Fruit fly (Drosophila melanogaster) whole organism, embryonic: Measurements from ENCODE around the gene Coa8.

ENCODE experiments used
- ATbp ChIP-seq: fragments of 200-800 bp; sonication (Bioruptor generic); optimal IDR thresholded peaks from 2 replicates; lab custom pipeline; 2017; ENCODE audit warnings: missing biosample characterization, mild to moderate bottlenecking, missing genetic modification characterization, missing genetic modification reagents
- Abd-B ChIP-seq: fragments of 200-800 bp; sonication (Bioruptor generic); optimal IDR thresholded peaks from 2 replicates; lab custom pipeline; 2018; ENCODE audit warnings: missing biosample characterization, mild to moderate bottlenecking, missing genetic modification characterization, moderate library complexity
- Antp ChIP-seq: fragments of 200-800 bp; sonication (Bioruptor generic); optimal IDR thresholded peaks from 3 replicates; lab custom pipeline; 2016; ENCODE audit warnings: missing biosample characterization, missing genetic modification characterization
- B-H2 ChIP-seq: fragments of 200-800 bp; sonication (Bioruptor generic); optimal IDR thresholded peaks from 2 replicates; lab custom pipeline; 2018; ENCODE audit warnings: missing biosample characterization, mild to moderate bottlenecking, missing genetic modification characterization
- BEAF-32 ChIP-seq: fragments of 200-800 bp; sonication (Bioruptor generic); optimal IDR thresholded peaks from 3 replicates; lab custom pipeline; 2017; ENCODE audit warnings: missing biosample characterization, missing genetic modification characterization, mild to moderate bottlenecking, moderate library complexity, missing genetic modification reagents
- CG10209 ChIP-seq: fragments of 200-800 bp; sonication (Bioruptor generic); optimal IDR thresholded peaks from 3 replicates; lab custom pipeline; 2017; ENCODE audit warnings: missing biosample characterization, mild to moderate bottlenecking, missing genetic modification characterization, missing genetic modification reagents
- CG10274 ChIP-seq: fragments of 200-800 bp; sonication (Bioruptor generic); optimal IDR thresholded peaks from 3 replicates; lab custom pipeline; 2017; ENCODE audit warnings: missing biosample characterization, mild to moderate bottlenecking, missing genetic modification characterization
- CG11398 ChIP-seq: fragments of 200-800 bp; sonication (Bioruptor generic); optimal IDR thresholded peaks from 2 replicates; lab custom pipeline; 2016; ENCODE audit warnings: missing biosample characterization, missing genetic modification characterization
- CG11456 ChIP-seq: fragments of 200-800 bp; sonication (Bioruptor generic); IDR thresholded peaks from 3 replicates; pipeline ENCODE4 v1.3.6; 2022; ENCODE audit warnings: missing biosample characterization, missing genetic modification characterization
- CG16815 ChIP-seq: fragments of 200-800 bp; sonication (Bioruptor generic); optimal IDR thresholded peaks from 3 replicates; lab custom pipeline; 2017; ENCODE audit warnings: missing biosample characterization, mild to moderate bottlenecking, missing genetic modification characterization
- CG17568 ChIP-seq: fragments of 200-800 bp; sonication (Bioruptor generic); optimal IDR thresholded peaks from 2 replicates; lab custom pipeline; 2018; ENCODE audit warnings: missing biosample characterization, mild to moderate bottlenecking, missing genetic modification characterization, moderate library complexity
- CG17829 ChIP-seq: fragments of 200-800 bp; optimal IDR thresholded peaks from 2 replicates; lab custom pipeline; 2019; ENCODE audit warnings: missing biosample characterization, mild to moderate bottlenecking, missing genetic modification characterization, moderate library complexity
- CG2129 ChIP-seq: fragments of 200-800 bp; sonication (Bioruptor generic); IDR thresholded peaks from 2 replicates; pipeline ENCODE4 v1.3.6; 2022; ENCODE audit warnings: missing biosample characterization, missing genetic modification characterization; ENCODE audit not compliant: partially characterized antibody
- CG2875 ChIP-seq: fragments of 200-800 bp; sonication (Bioruptor generic); optimal IDR thresholded peaks from 2 replicates; lab custom pipeline; 2017; ENCODE audit warnings: missing biosample characterization, mild to moderate bottlenecking, missing genetic modification characterization, missing genetic modification reagents
- CG32532 ChIP-seq: fragments of 200-800 bp; sonication (Bioruptor generic); IDR thresholded peaks from 2 replicates; pipeline ENCODE4 v1.3.6; 2022; ENCODE audit warnings: missing biosample characterization, missing genetic modification characterization
- CG3281 ChIP-seq: fragments of 200-800 bp; sonication (Bioruptor generic); optimal IDR thresholded peaks from 3 replicates; lab custom pipeline; 2017; ENCODE audit warnings: missing biosample characterization, mild to moderate bottlenecking, missing genetic modification characterization
- CG3995 ChIP-seq: fragments of 200-800 bp; sonication (Bioruptor generic); optimal IDR thresholded peaks from 3 replicates; lab custom pipeline; 2016; ENCODE audit warnings: missing biosample characterization, missing genetic modification characterization
- CG4404 ChIP-seq: fragments of 200-800 bp; sonication (Bioruptor generic); IDR thresholded peaks from 2 replicates; pipeline ENCODE4 v1.3.6; 2022; ENCODE audit warnings: missing biosample characterization, missing genetic modification characterization
- CG4820 ChIP-seq: fragments of 200-800 bp; sonication (Bioruptor generic); optimal IDR thresholded peaks from 3 replicates; lab custom pipeline; 2016; ENCODE audit warnings: missing biosample characterization, missing genetic modification characterization
- CG6683 ChIP-seq: fragments of 200-800 bp; sonication (Bioruptor generic); optimal IDR thresholded peaks from 2 replicates; lab custom pipeline; 2017; ENCODE audit warnings: missing biosample characterization, mild to moderate bottlenecking, missing genetic modification characterization, missing genetic modification reagents
- CG7372 ChIP-seq: fragments of 200-800 bp; sonication (Bioruptor generic); IDR thresholded peaks from 2 replicates; pipeline ENCODE4 v1.3.6; 2022; ENCODE audit warnings: missing biosample characterization, missing genetic modification characterization
- CG8089 ChIP-seq: fragments of 200-800 bp; sonication (Bioruptor generic); optimal IDR thresholded peaks from 3 replicates; lab custom pipeline; 2016; ENCODE audit warnings: missing biosample characterization, missing genetic modification characterization
- CG9876 ChIP-seq: fragments of 200-800 bp; sonication (Bioruptor generic); optimal IDR thresholded peaks from 2 replicates; lab custom pipeline; 2016; ENCODE audit warnings: missing biosample characterization, missing genetic modification characterization
- E2f2 ChIP-seq: fragments of 200-800 bp; sonication (Bioruptor generic); IDR thresholded peaks from 2 replicates; pipeline ENCODE4 v1.3.6; 2022; ENCODE audit warnings: missing biosample characterization, missing genetic modification characterization
- Elba2 ChIP-seq: fragments of 200-800 bp; sonication (Bioruptor generic); optimal IDR thresholded peaks from 3 replicates; lab custom pipeline; 2016; ENCODE audit warnings: missing biosample characterization, missing genetic modification characterization
- HLH54F ChIP-seq: fragments of 200-800 bp; sonication (Bioruptor generic); optimal IDR thresholded peaks from 3 replicates; lab custom pipeline; 2016; ENCODE audit warnings: missing biosample characterization, missing genetic modification characterization
- HmgD ChIP-seq: fragments of 200-800 bp; sonication (Bioruptor generic); optimal IDR thresholded peaks from 3 replicates; lab custom pipeline; 2016; ENCODE audit warnings: missing biosample characterization, missing genetic modification characterization
- HmgZ ChIP-seq: fragments of 200-800 bp; sonication (Bioruptor generic); optimal IDR thresholded peaks from 2 replicates; lab custom pipeline; 2018; ENCODE audit warnings: missing biosample characterization, mild to moderate bottlenecking, missing genetic modification characterization
- Hr39 ChIP-seq: fragments of >200 bp; optimal IDR thresholded peaks from 2 replicates; lab custom pipeline; 2017
- Hsf ChIP-seq: fragments of 200-800 bp; sonication (Bioruptor generic); optimal IDR thresholded peaks from 3 replicates; lab custom pipeline; 2016; ENCODE audit warnings: missing biosample characterization, missing genetic modification characterization
- Mad ChIP-seq: fragments of 200-800 bp; sonication (Bioruptor generic); optimal IDR thresholded peaks from 2 replicates; lab custom pipeline; 2016; ENCODE audit warnings: missing biosample characterization, missing genetic modification characterization
- Sry-δ ChIP-seq: fragments of 200-800 bp; sonication (Bioruptor generic); optimal IDR thresholded peaks from 2 replicates; lab custom pipeline; 2016; ENCODE audit warnings: missing biosample characterization, missing genetic modification characterization
- Taf1 ChIP-seq: fragments of 200-800 bp; sonication (Bioruptor generic); IDR thresholded peaks from 2 replicates; pipeline ENCODE4 v1.3.6; 2022; ENCODE audit warnings: missing biosample characterization, missing genetic modification characterization
- bcd ChIP-seq: fragments of 200-800 bp; sonication (Bioruptor generic); optimal IDR thresholded peaks from 2 replicates; lab custom pipeline; 2017; ENCODE audit warnings: missing biosample characterization, mild to moderate bottlenecking, missing genetic modification characterization
- bigmax ChIP-seq: fragments of 200-800 bp; sonication (Bioruptor generic); optimal IDR thresholded peaks from 2 replicates; lab custom pipeline; 2018; ENCODE audit warnings: missing biosample characterization, mild to moderate bottlenecking, missing genetic modification characterization
- cas ChIP-seq: fragments of 200-800 bp; sonication (Bioruptor generic); IDR thresholded peaks from 2 replicates; pipeline ENCODE4 v1.3.6; 2022; ENCODE audit warnings: missing biosample characterization, missing genetic modification characterization
- cwo ChIP-seq: fragments of 200-800 bp; sonication (Bioruptor generic); optimal IDR thresholded peaks from 3 replicates; lab custom pipeline; 2017; ENCODE audit warnings: missing biosample characterization, missing genetic modification characterization, mild to moderate bottlenecking, moderate library complexity, missing genetic modification reagents
- dm ChIP-seq: fragments of 200-800 bp; sonication (Bioruptor generic); optimal IDR thresholded peaks from 3 replicates; lab custom pipeline; 2016; ENCODE audit warnings: missing biosample characterization, missing genetic modification characterization
- dysf ChIP-seq: fragments of 200-800 bp; sonication (Bioruptor generic); IDR thresholded peaks from 3 replicates; pipeline ENCODE4 v1.3.6; 2022; ENCODE audit warnings: missing biosample characterization, missing genetic modification characterization
- esg ChIP-seq: fragments of 200-800 bp; sonication (Bioruptor generic); conservative IDR thresholded peaks from 2 replicates; pipeline ENCODE4 v1.3.6; 2022; ENCODE audit warnings: missing biosample characterization, missing genetic modification characterization
- eve ChIP-seq, 2 experiments: fragments of >200 bp; optimal IDR thresholded peaks; 2 replicates each; lab custom pipeline; 2017; ENCODE audit warnings: missing biosample characterization in 2 of 2, missing genetic modification characterization in 2 of 2
- ham ChIP-seq: fragments of 200-800 bp; sonication (Bioruptor generic); IDR thresholded peaks from 2 replicates; pipeline ENCODE4 v1.3.6; 2022; ENCODE audit warnings: missing biosample characterization, missing genetic modification characterization
- inv ChIP-seq: fragments of 200-800 bp; sonication (Bioruptor generic); IDR thresholded peaks from 2 replicates; pipeline ENCODE4 v1.3.6; 2022; ENCODE audit warnings: missing biosample characterization, missing genetic modification characterization; ENCODE audit not compliant: partially characterized antibody
- maf-S ChIP-seq: fragments of 200-800 bp; sonication (Bioruptor generic); optimal IDR thresholded peaks from 2 replicates; lab custom pipeline; 2016; ENCODE audit warnings: missing biosample characterization, missing genetic modification characterization
- row ChIP-seq: fragments of 200-800 bp; sonication (Bioruptor generic); IDR thresholded peaks from 3 replicates; pipeline ENCODE4 v1.3.6; 2022; ENCODE audit warnings: missing biosample characterization, missing genetic modification characterization
- sens ChIP-seq: fragments of 200-800 bp; sonication (Bioruptor generic); peaks from one replicate; lab custom pipeline; 2016; ENCODE audit warnings: missing biosample characterization, missing genetic modification characterization
- sim ChIP-seq: fragments of 200-800 bp; sonication (Bioruptor generic); IDR thresholded peaks from 2 replicates; pipeline ENCODE4 v1.3.6; 2022; ENCODE audit warnings: missing biosample characterization, missing genetic modification characterization
- tna ChIP-seq: fragments of 200-800 bp; sonication (Bioruptor generic); IDR thresholded peaks from 2 replicates; pipeline ENCODE4 v1.3.6; 2022; ENCODE audit warnings: missing biosample characterization, missing genetic modification characterization; ENCODE audit not compliant: partially characterized antibody
- trh ChIP-seq: fragments of 200-800 bp; sonication (Bioruptor generic); optimal IDR thresholded peaks from 2 replicates; lab custom pipeline; 2016; ENCODE audit warnings: missing biosample characterization, missing genetic modification characterization
- vnd ChIP-seq: fragments of 200-800 bp; sonication (Bioruptor generic); IDR thresholded peaks from 3 replicates; pipeline ENCODE4 v1.3.6; 2022; ENCODE audit warnings: missing biosample characterization, missing genetic modification characterization; ENCODE audit not compliant: partially characterized antibody
- yki ChIP-seq: fragments of >200 bp; optimal IDR thresholded peaks from 3 replicates; lab custom pipeline; 2018

Coa8 gene

dm6 chrX:1907727-1908264 lies 27.7 kb downstream of the Coa8 start, which contains the start of gene mip130 (continued):
- TF ChIP-seq Sry-δ (GFP tag; lab: Kevin White, UChicago): peak; percentile 89
- peak; percentile 99 for TF ChIP-seq CG10274 (GFP tag; lab: Kevin White, UChicago)
- TF ChIP-seq sim (GFP tag; lab: Robert Waterston, UW): no peak
- TF ChIP-seq Antp: peak; percentile 47
- TF ChIP-seq dysf (GFP tag; lab: Robert Waterston, UW): peak; percentile 69
- TF ChIP-seq yki (lab: Kevin White, UChicago): no peak
- TF ChIP-seq CG8089: no peak
- no peak for TF ChIP-seq cas (GFP tag; lab: Robert Waterston, UW)
- peak; percentile 80 for TF ChIP-seq BEAF-32 (GFP tag; lab: Kevin White, UChicago)
- TF ChIP-seq CG2875 (GFP tag; lab: Kevin White, UChicago): no peak
- TF ChIP-seq trh (GFP tag; lab: Kevin White, UChicago): no peak
- peak; percentile 98 for TF ChIP-seq CG3995 (GFP tag; lab: Kevin White, UChicago)
- TF ChIP-seq HLH54F: peak; percentile 3
- no peak for TF ChIP-seq HmgD
- peak; percentile 48 for TF ChIP-seq CG10209 (GFP tag; lab: Kevin White, UChicago)
- 0 out of 2 replicates have a peak, but pooled peaks have one; percentile 18 for TF ChIP-seq tna (GFP tag; lab: Robert Waterston, UW)
- peak; percentile 45 for TF ChIP-seq CG17829
- peak; percentile 8; the same call in 1 of the 2 replicates for TF ChIP-seq CG4404 (GFP tag; lab: Robert Waterston, UW)
- TF ChIP-seq Mad (GFP tag; lab: Kevin White, UChicago): no peak
- TF ChIP-seq HmgZ: peak; percentile 31
- 0 out of 2 replicates have a peak, but pooled peaks have one; percentile 30 for TF ChIP-seq CG7372 (GFP tag; lab: Robert Waterston, UW)
- TF ChIP-seq bigmax: no peak
- no peak for TF ChIP-seq CG6683 (GFP tag; lab: Kevin White, UChicago)
- peak; percentile 65; the same call in 1 of the 2 replicates for TF ChIP-seq inv (GFP tag; lab: Robert Waterston, UW)
- peak; percentile 0 for TF ChIP-seq B-H2 (GFP tag; lab: Kevin White, UChicago)
- peak; percentile 17 for TF ChIP-seq CG4820 (GFP tag; lab: Kevin White, UChicago)
- TF ChIP-seq CG11398 (GFP tag; lab: Kevin White, UChicago): no peak
- TF ChIP-seq dm: peak; percentile 4
- TF ChIP-seq CG11456 (GFP tag; lab: Robert Waterston, UW): peak; percentile 54; the same call in 1 of the 3 replicates
- TF ChIP-seq CG16815 (GFP tag; lab: Kevin White, UChicago): no peak
- TF ChIP-seq cwo (GFP tag; lab: Kevin White, UChicago): peak; percentile 28
- peak; percentile 9 for TF ChIP-seq Hsf (GFP tag; lab: Kevin White, UChicago)
- TF ChIP-seq ATbp: peak; percentile 53
- no peak for TF ChIP-seq CG9876 (GFP tag; lab: Kevin White, UChicago)
- peak; percentile 50 for TF ChIP-seq bcd (GFP tag; lab: Kevin White, UChicago)
- no peak for TF ChIP-seq eve (GFP tag; optimal IDR thresholded peaks at IDR 0.05; lab: Kevin White, UChicago)
- peak; percentile 33; the same call in 1 of the 2 replicates for TF ChIP-seq CG32532 (GFP tag; lab: Robert Waterston, UW)
- no peak for TF ChIP-seq CG17568 (GFP tag; lab: Kevin White, UChicago)
- TF ChIP-seq Hr39: no peak
- TF ChIP-seq CG2129 (GFP tag; lab: Robert Waterston, UW): peak; percentile 48; the same call in 1 of the 2 replicates
- TF ChIP-seq CG3281 (GFP tag; lab: Kevin White, UChicago): peak; percentile 41
- TF ChIP-seq sens: peak; percentile 88
- TF ChIP-seq vnd (GFP tag; lab: Robert Waterston, UW): peak; percentile 67; the same call in 2 of the 3 replicates
- peak; percentile 50 for TF ChIP-seq esg (GFP tag; lab: Robert Waterston, UW)
- TF ChIP-seq Elba2 (GFP tag; lab: Kevin White, UChicago): no peak
- TF ChIP-seq maf-S (GFP tag; lab: Kevin White, UChicago): no peak
- TF ChIP-seq ham: no peak
- TF ChIP-seq E2f2 (GFP tag; lab: Robert Waterston, UW): peak; percentile 47; the same call in 1 of the 2 replicates
- no peak for TF ChIP-seq Taf1 (GFP tag; lab: Robert Waterston, UW)
- peak; percentile 21 for TF ChIP-seq Abd-B (GFP tag; lab: Kevin White, UChicago)
- peak; percentile 92 for TF ChIP-seq row (GFP tag; lab: Robert Waterston, UW)
